Fruit fly (Drosophila melanogaster): ENCODE results near the gene CG8043.

CG8043 gene

DNA sequence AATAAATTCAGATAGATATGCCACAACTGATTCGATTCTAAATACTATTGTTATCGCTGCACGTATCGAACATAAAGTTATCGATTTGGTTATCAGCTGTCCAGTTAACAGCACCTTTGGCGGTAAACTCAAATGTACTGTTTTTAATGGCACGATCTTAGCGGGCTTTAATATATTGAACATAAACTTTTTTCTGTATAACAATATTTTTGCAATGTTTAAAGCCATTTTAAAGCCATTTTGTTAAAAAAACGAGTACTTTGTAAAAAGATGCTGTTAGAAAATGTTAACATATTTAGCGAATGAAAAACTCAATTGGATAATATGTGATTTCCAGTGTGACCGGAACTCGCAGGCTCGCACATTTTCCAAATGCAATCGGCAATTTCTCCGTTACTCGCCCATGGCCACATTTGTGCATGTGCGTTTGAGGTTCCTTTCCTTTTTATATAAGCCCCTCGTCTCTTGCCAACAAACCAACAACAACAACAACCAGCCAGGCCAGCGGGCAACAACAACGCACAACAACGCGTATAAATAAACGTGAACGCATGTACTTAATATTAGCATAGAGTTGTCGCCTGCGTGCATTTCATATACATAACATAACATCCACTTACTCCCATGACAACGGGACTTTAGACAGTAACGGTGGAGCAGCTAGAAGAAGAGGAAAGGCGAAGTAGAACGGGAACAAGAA lies 39.3 kb downstream of the CG8043 start, which contains the start of gene TMEM216 (continued):
- TF ChIP-seq crp (GFP tag; optimal IDR thresholded peaks at IDR 0.05) (peak; percentile 7 to 82), CG8281 (tag; optimal IDR thresholded peaks at IDR 0.05) (no peak), croc (GFP tag; conservative IDR thresholded peaks at IDR 0.05) (no peak), CG6254 (GFP tag; optimal IDR thresholded peaks at IDR 0.05) (no peak), CG6683 (GFP tag; optimal IDR thresholded peaks at IDR 0.05) (no peak), lov (optimal IDR thresholded peaks at IDR 0.05) (no peak), lov (GFP tag; IDR thresholded peaks at IDR 0.05) (no peak), CG4730 (GFP tag; IDR thresholded peaks at IDR 0.05) (no peak), en (GFP tag; optimal IDR thresholded peaks at IDR 0.05) (no peak), Mrtf (GFP tag; IDR thresholded peaks at IDR 0.05) (no peak), eve (GFP tag; optimal IDR thresholded peaks at IDR 0.05) (no peak), pros (GFP tag; optimal IDR thresholded peaks at IDR 0.05) (no peak), CHES-1-like (GFP tag; optimal IDR thresholded peaks at IDR 0.05) (no peak), CG14667 (GFP tag; IDR thresholded peaks at IDR 0.05) (no peak), scrt (GFP tag; optimal IDR thresholded peaks at IDR 0.05) (no peak), CG17186 (GFP tag; optimal IDR thresholded peaks at IDR 0.05) (peak; percentile 29), Usf (GFP tag; optimal IDR thresholded peaks at IDR 0.05) (no peak), slou (GFP tag; optimal IDR thresholded peaks at IDR 0.05) (no peak), tll (GFP tag; optimal IDR thresholded peaks at IDR 0.05) (no peak), CG4707 (GFP tag; optimal IDR thresholded peaks at IDR 0.05) (no peak), CG1602 (GFP tag; optimal IDR thresholded peaks at IDR 0.05) (no peak), HLH3B (GFP tag; IDR thresholded peaks at IDR 0.05) (no peak), Oli (tag; optimal IDR thresholded peaks at IDR 0.05) (no peak), CG30431 (GFP tag; optimal IDR thresholded peaks at IDR 0.05) (no peak), CG3847 (GFP tag; IDR thresholded peaks at IDR 0.05) (no peak), B-H2 (GFP tag; optimal IDR thresholded peaks at IDR 0.05) (no peak), gfzf (GFP tag; optimal IDR thresholded peaks at IDR 0.05) (peak; percentile 94), Ptx1 (GFP tag; IDR thresholded peaks at IDR 0.05) (no peak), Gsc (GFP tag; IDR thresholded peaks at IDR 0.05) (no peak), mld (GFP tag; IDR thresholded peaks at IDR 0.05; ENCODE audit: partially characterized antibody) (no peak), zfh2 (GFP tag; optimal IDR thresholded peaks at IDR 0.05) (no peak), Meics (GFP tag; optimal IDR thresholded peaks at IDR 0.05) (no peak), lola (GFP tag; optimal IDR thresholded peaks at IDR 0.05) (no peak), abd-A (tag; optimal IDR thresholded peaks at IDR 0.05) (no peak), CG1233 (GFP tag; optimal IDR thresholded peaks at IDR 0.05) (no peak), CG9876 (GFP tag; optimal IDR thresholded peaks at IDR 0.05) (no peak), CG10267 (tag; optimal IDR thresholded peaks at IDR 0.05) (peak; percentile 52), CG34422 (GFP tag; IDR thresholded peaks at IDR 0.05) (peak; percentile 43; the same call in 1 of the 3 replicates), CG3065 (GFP tag; optimal IDR thresholded peaks at IDR 0.05) (no peak), Antp (GFP tag; optimal IDR thresholded peaks at IDR 0.05) (no peak), Bdp1 (GFP tag; optimal IDR thresholded peaks at IDR 0.05) (no peak), Atf3 (GFP tag; optimal IDR thresholded peaks at IDR 0.05) (no peak), CG13424 (tag; optimal IDR thresholded peaks at IDR 0.05) (no peak), CkIIα-i1 (GFP tag; IDR thresholded peaks at IDR 0.05) (no peak), tap (tag; optimal IDR thresholded peaks at IDR 0.05) (no peak), CG17359 (tag; optimal IDR thresholded peaks at IDR 0.05) (no peak), cas (GFP tag; IDR thresholded peaks at IDR 0.05) (no peak), corto (GFP tag; optimal IDR thresholded peaks at IDR 0.05) (no peak), sug (tag; optimal IDR thresholded peaks at IDR 0.05) (peak; percentile 29), ftz-f1 (GFP tag; optimal IDR thresholded peaks at IDR 0.05) (no peak)
